Fruit fly (Drosophila melanogaster): ENCODE results near the gene mrt.

The mrt gene

dm6 chr3R:27274533-27275447 is 7.7 kb downstream of the mrt start, which contains the start of gene CG5938 (continued):
- TF ChIP-seq PHDP (tag; optimal IDR thresholded peaks at IDR 0.05) (peak; percentile 14), nmo (GFP tag; optimal IDR thresholded peaks at IDR 0.05) (peak; percentile 41), CG15601 (tag; optimal IDR thresholded peaks at IDR 0.05) (peak; percentile 19), dysf (GFP tag; IDR thresholded peaks at IDR 0.05) (no peak), CG17829 (tag; optimal IDR thresholded peaks at IDR 0.05) (peak; percentile 56), CG13894 (tag; optimal IDR thresholded peaks at IDR 0.05) (peak; percentile 13), chinmo (GFP tag; IDR thresholded peaks at IDR 0.05; ENCODE audit: partially characterized antibody) (peak; percentile 90; the same call in 3 of the 4 replicates), CG17359 (tag; optimal IDR thresholded peaks at IDR 0.05) (peak; percentile 24), pan (optimal IDR thresholded peaks at IDR 0.05) (no peak), pan (GFP tag; optimal IDR thresholded peaks at IDR 0.05 in 1 of 2, IDR thresholded peaks at IDR 0.05 in 1 of 2) (no peak), ara (GFP tag; IDR thresholded peaks at IDR 0.05) (no peak), inv (GFP tag; IDR thresholded peaks at IDR 0.05; ENCODE audit: partially characterized antibody) (no peak), crp (GFP tag; optimal IDR thresholded peaks at IDR 0.05) (peak; percentile 29 to 88), sima (GFP tag; optimal IDR thresholded peaks at IDR 0.05) (no peak), pb (GFP tag; optimal IDR thresholded peaks at IDR 0.05) (no peak), NfI (GFP tag; optimal IDR thresholded peaks at IDR 0.05) (peak; percentile 47), Hr51 (GFP tag; optimal IDR thresholded peaks at IDR 0.05) (peak in 1 of 2 experiments; percentile 29), scrt (GFP tag; optimal IDR thresholded peaks at IDR 0.05) (peak; percentile 13), CG18262 (tag; optimal IDR thresholded peaks at IDR 0.05) (peak; percentile 36), CG4617 (GFP tag; optimal IDR thresholded peaks at IDR 0.05; ENCODE audit: borderline replicate concordance) (peak; percentile 90), CTCF (GFP tag; optimal IDR thresholded peaks at IDR 0.05) (peak; percentile 69), CG13424 (tag; optimal IDR thresholded peaks at IDR 0.05) (peak; percentile 52), sob (GFP tag; IDR thresholded peaks at IDR 0.05) (0 out of 2 replicates have a peak, but pooled peaks have one; percentile 9), Xrp1 (GFP tag; IDR thresholded peaks at IDR 0.05) (peak; percentile 26; the same call in 1 of the 2 replicates), unpg (GFP tag; optimal IDR thresholded peaks at IDR 0.05) (peak; percentile 11), Asciz (GFP tag; optimal IDR thresholded peaks at IDR 0.05) (no peak), CG31224 (GFP tag; IDR thresholded peaks at IDR 0.05) (no peak), stc (GFP tag; IDR thresholded peaks at IDR 0.05) (no peak), Ets65A (GFP tag) (peak; percentile 70), CG3407 (GFP tag; optimal IDR thresholded peaks at IDR 0.05) (no peak), CG16813 (GFP tag; IDR thresholded peaks at IDR 0.05; ENCODE audit: partially characterized antibody) (no peak), CG31365 (tag; optimal IDR thresholded peaks at IDR 0.05) (no peak), wor (GFP tag; IDR thresholded peaks at IDR 0.05) (no peak), ci (GFP tag; IDR thresholded peaks at IDR 0.05) (0 out of 3 replicates have a peak, but pooled peaks have one; percentile 15), usp (GFP tag; optimal IDR thresholded peaks at IDR 0.05) (no peak), ac (GFP tag; optimal IDR thresholded peaks at IDR 0.05) (no peak), Hey (tag; optimal IDR thresholded peaks at IDR 0.05) (no peak), TFAM (GFP tag; optimal IDR thresholded peaks at IDR 0.05) (no peak), klu (GFP tag; IDR thresholded peaks at IDR 0.05) (no peak), Lhr (GFP tag; optimal IDR thresholded peaks at IDR 0.05) (no peak), CG15696 (tag; optimal IDR thresholded peaks at IDR 0.05) (peak; percentile 5), Xbp1 (GFP tag; optimal IDR thresholded peaks at IDR 0.05) (peak; percentile 7), CG18599 (GFP tag; optimal IDR thresholded peaks at IDR 0.05) (peak; percentile 29), CG32532 (GFP tag; IDR thresholded peaks at IDR 0.05) (peak; percentile 41; the same call in 1 of the 2 replicates), YL-1 (GFP tag; optimal IDR thresholded peaks at IDR 0.05) (peak; percentile 35), bigmax (GFP tag; optimal IDR thresholded peaks at IDR 0.05) (no peak), tap (tag; optimal IDR thresholded peaks at IDR 0.05) (peak; percentile 40), mam (GFP tag; optimal IDR thresholded peaks at IDR 0.05) (no peak)
